Fruit fly (Drosophila melanogaster) whole organism: ENCODE measurements around the gene CG9795.

Experiments
- CG8478 ChIP-seq: fragments of >200 bp; optimal IDR thresholded peaks from 2 replicates; lab custom pipeline; 2018; ENCODE audit warnings: inconsistent platforms
- Dll ChIP-seq: fragments of >200 bp; optimal IDR thresholded peaks from 2 replicates; lab custom pipeline; 2017
- EcR ChIP-seq, 2 experiments: fragments of >200 bp; optimal IDR thresholded peaks; 2 replicates each; lab custom pipeline; 2017; ENCODE audit warnings: missing biosample characterization in 2 of 2, missing genetic modification characterization in 2 of 2, missing genetic modification reagents in 2 of 2
- pan ChIP-seq: fragments of >200 bp; optimal IDR thresholded peaks from 2 replicates; lab custom pipeline; 2017
- psq ChIP-seq: fragments of >200 bp; optimal IDR thresholded peaks from 2 replicates; lab custom pipeline; 2017
- usp ChIP-seq: fragments of >200 bp; optimal IDR thresholded peaks from 2 replicates; lab custom pipeline; 2017; ENCODE audit warnings: missing biosample characterization, missing genetic modification characterization, mixed read lengths

Gene CG9795

dm6 chr3R:4350199-4350598 is 30.7 kb downstream of the CG9795 start:
- TF ChIP-seq CG8478, result no peak
- TF ChIP-seq EcR (GFP tag; optimal IDR thresholded peaks at IDR 0.05; lab: Kevin White, UChicago), result no peak
- no peak for TF ChIP-seq psq (lab: Kevin White, UChicago)
- TF ChIP-seq pan (lab: Kevin White, UChicago), result no peak
- TF ChIP-seq usp (GFP tag; lab: Kevin White, UChicago), result no peak
- no peak for TF ChIP-seq Dll (lab: Kevin White, UChicago)

- TF ChIP-seq pan (lab: Kevin White, UChicago), result no peak
- TF ChIP-seq psq (lab: Kevin White, UChicago), result no peak
- no peak for TF ChIP-seq usp (GFP tag; lab: Kevin White, UChicago)
- TF ChIP-seq CG8478, result no peak
- TF ChIP-seq Dll (lab: Kevin White, UChicago), result no peak
- no peak for TF ChIP-seq EcR (GFP tag; optimal IDR thresholded peaks at IDR 0.05; lab: Kevin White, UChicago)
Observed at dm6 chr3R:4353569-4353968, 34.1 kb downstream of the CG9795 start.

- no peak for TF ChIP-seq CG8478
- no peak for TF ChIP-seq usp (GFP tag; lab: Kevin White, UChicago)
- TF ChIP-seq Dll (lab: Kevin White, UChicago), result no peak
Observed at dm6 chr3R:4359625-4360024, 40.1 kb downstream of the CG9795 start, which contains the start of gene CG1090. Gene CG1090 (plus strand): TSS chr3R:4359883.

dm6 chr3R:4360668-4361110 is 41.2 kb downstream of the CG9795 start:
- TF ChIP-seq CG8478 (no peak), EcR (GFP tag; optimal IDR thresholded peaks at IDR 0.05; lab: Kevin White, UChicago) (peak in 1 of 2 experiments; percentile 43), Dll (lab: Kevin White, UChicago) (peak; percentile 50), pan (lab: Kevin White, UChicago) (no peak), psq (lab: Kevin White, UChicago) (no peak), usp (GFP tag; lab: Kevin White, UChicago) (no peak)

- TF ChIP-seq psq (lab: Kevin White, UChicago) (no peak), pan (lab: Kevin White, UChicago) (no peak), usp (GFP tag; lab: Kevin White, UChicago) (no peak), Dll (lab: Kevin White, UChicago) (no peak), CG8478 (no peak), EcR (GFP tag; optimal IDR thresholded peaks at IDR 0.05; lab: Kevin White, UChicago) (no peak)
Observed at dm6 chr3R:4362010-4362409, 42.5 kb downstream of the CG9795 start.
